Worm (Caenorhabditis elegans) whole organism, L4 larva: ENCODE data around the gene CD4.8.

Source experiments
- F26F4.8 ChIP-seq: fragments of 200-800 bp; sonication (Bioruptor generic); conservative IDR thresholded peaks from 2 replicates; pipeline ENCODE4 v1.3.6; 2022; ENCODE audit warnings: missing genetic modification characterization, missing compliant biosample characterization
- F37D6.2 ChIP-seq: sonication (generic microtip); optimal IDR thresholded peaks from 2 replicates; lab custom pipeline; 2016; ENCODE audit warnings: mild to moderate bottlenecking, missing genetic modification characterization, missing compliant biosample characterization
- F49E8.2 ChIP-seq: sonication (generic microtip); optimal IDR thresholded peaks from 2 replicates; lab custom pipeline; 2016; ENCODE audit warnings: missing compliant biosample characterization, mild to moderate bottlenecking, missing genetic modification characterization, borderline replicate concordance
- T26A8.4 ChIP-seq: fragments of 200-800 bp; sonication (Bioruptor generic); IDR thresholded peaks from 2 replicates; pipeline ENCODE4 v1.3.6; 2022; ENCODE audit warnings: missing genetic modification characterization, missing compliant biosample characterization
- Y48G9A.11 ChIP-seq: fragments of 200-800 bp; sonication (Bioruptor generic); IDR thresholded peaks from 2 replicates; pipeline ENCODE4 v1.3.6; 2022; ENCODE audit warnings: missing genetic modification reagents, missing genetic modification characterization, missing compliant biosample characterization
- aha-1 ChIP-seq: fragments of 150-350 bp; peaks from one replicate; lab custom pipeline; 2014; ENCODE audit warnings: missing biosample characterization, missing genetic modification characterization
- arid-1 ChIP-seq: fragments of 200-800 bp; sonication (Bioruptor generic); conservative IDR thresholded peaks from 2 replicates; pipeline ENCODE4 v1.3.6; 2022; ENCODE audit warnings: missing genetic modification reagents, missing genetic modification characterization, missing compliant biosample characterization
- ceh-20 ChIP-seq: fragments of 200-800 bp; sonication (Bioruptor generic); IDR thresholded peaks from 2 replicates; pipeline ENCODE4 v1.3.6; 2022; ENCODE audit warnings: missing genetic modification reagents, missing genetic modification characterization, missing compliant biosample characterization
- ctbp-1 ChIP-seq: fragments of 200-800 bp; sonication (Bioruptor generic); IDR thresholded peaks from 2 replicates; pipeline ENCODE4 v1.3.6; 2022; ENCODE audit warnings: missing genetic modification reagents, missing genetic modification characterization, missing compliant biosample characterization
- daf-12 ChIP-seq: fragments of 150-350 bp; optimal IDR thresholded peaks from 2 replicates; lab custom pipeline; 2014; ENCODE audit warnings: missing biosample characterization, missing genetic modification reagents, missing genetic modification characterization
- daf-19 ChIP-seq: fragments of 200-800 bp; sonication (Bioruptor generic); conservative IDR thresholded peaks from 2 replicates; pipeline ENCODE4 v1.3.6; 2022; ENCODE audit warnings: missing genetic modification characterization, missing compliant biosample characterization
- daf-8 ChIP-seq: fragments of 200-800 bp; sonication (Bioruptor generic); IDR thresholded peaks from 2 replicates; pipeline ENCODE4 v1.3.6; 2022; ENCODE audit warnings: missing genetic modification characterization, missing compliant biosample characterization
- dmd-6 ChIP-seq: fragments of 200-800 bp; sonication (Bioruptor generic); IDR thresholded peaks from 2 replicates; pipeline ENCODE4 v1.3.6; 2022; ENCODE audit warnings: missing genetic modification reagents, missing genetic modification characterization, missing compliant biosample characterization
- dmd-8 ChIP-seq: fragments of 200-800 bp; sonication (Bioruptor generic); IDR thresholded peaks from 2 replicates; pipeline ENCODE4 v1.3.6; 2022; ENCODE audit warnings: missing genetic modification characterization, missing compliant biosample characterization
- dpl-1 ChIP-seq: fragments of 150-350 bp; optimal IDR thresholded peaks from 2 replicates; lab custom pipeline; 2014; ENCODE audit warnings: missing biosample characterization, missing genetic modification reagents, missing genetic modification characterization
- dve-1 ChIP-seq: sonication (generic microtip); optimal IDR thresholded peaks from 2 replicates; lab custom pipeline; 2017; ENCODE audit warnings: antibody characterized with exemption, mild to moderate bottlenecking, missing genetic modification characterization, missing compliant biosample characterization; ENCODE audit not compliant: insufficient read depth
- egl-43 ChIP-seq: fragments of 200-800 bp; sonication (Bioruptor generic); IDR thresholded peaks from 2 replicates; pipeline ENCODE4 v1.3.6; 2022; ENCODE audit warnings: missing genetic modification reagents, missing genetic modification characterization, missing compliant biosample characterization
- hif-1 ChIP-seq, 2 experiments: sonication (generic microtip); optimal IDR thresholded peaks; 2 replicates each; lab custom pipeline; 2016 to 2017; ENCODE audit warnings: missing compliant biosample characterization in 2 of 2, missing genetic modification characterization in 2 of 2, missing genetic modification reagents in 2 of 2, missing genotype in 2 of 2, mild to moderate bottlenecking in 1 of 2
- hlh-30 ChIP-seq: sonication (generic microtip); optimal IDR thresholded peaks from 2 replicates; lab custom pipeline; 2017; ENCODE audit warnings: antibody characterized with exemption, mild to moderate bottlenecking, missing genetic modification characterization, missing compliant biosample characterization; ENCODE audit not compliant: insufficient read depth
- lim-7 ChIP-seq: fragments of 200-800 bp; sonication (Bioruptor generic); IDR thresholded peaks from 2 replicates; pipeline ENCODE4 v1.3.6; 2022; ENCODE audit warnings: missing genetic modification characterization, missing compliant biosample characterization
- lin-1 ChIP-seq: fragments of 200-800 bp; sonication (Bioruptor generic); IDR thresholded peaks from 2 replicates; pipeline ENCODE4 v1.3.6; 2022; ENCODE audit warnings: missing genetic modification reagents, missing genetic modification characterization, missing compliant biosample characterization
- lin-13 ChIP-seq: fragments of 150-350 bp; optimal IDR thresholded peaks from 2 replicates; lab custom pipeline; 2014; ENCODE audit warnings: missing biosample characterization, missing genetic modification reagents, missing genetic modification characterization
- lin-15B ChIP-seq: fragments of 150-350 bp; sonication (generic microtip); optimal IDR thresholded peaks from 3 replicates; lab custom pipeline; 2014; ENCODE audit warnings: missing biosample characterization, missing genetic modification characterization
- lin-38 ChIP-seq: fragments of 200-800 bp; sonication (Bioruptor generic); IDR thresholded peaks from 2 replicates; pipeline ENCODE4 v1.3.6; 2022; ENCODE audit warnings: missing genetic modification reagents, missing genetic modification characterization, missing compliant biosample characterization
- lin-39 ChIP-seq: fragments of 150-350 bp; optimal IDR thresholded peaks from 2 replicates; lab custom pipeline; 2014; ENCODE audit warnings: missing biosample characterization, missing genetic modification reagents, missing genetic modification characterization
- lsy-2 ChIP-seq, 2 experiments: fragments of 150-350 bp in 1 of 2; sonication (generic microtip) in 1 of 2; optimal IDR thresholded peaks; 2 replicates each; lab custom pipeline; 2014 to 2017; ENCODE audit warnings: missing biosample characterization in 2 of 2, missing genetic modification characterization in 2 of 2
- mes-2 ChIP-seq: sonication (generic microtip); optimal IDR thresholded peaks from 2 replicates; lab custom pipeline; 2016; ENCODE audit warnings: missing genotype, mild to moderate bottlenecking, missing genetic modification characterization, missing compliant biosample characterization; ENCODE audit not compliant: poor library complexity, severe bottlenecking
- mxl-2 ChIP-seq: fragments of 200-800 bp; sonication (Bioruptor generic); conservative IDR thresholded peaks from 2 replicates; pipeline ENCODE4 v1.3.6; 2022; ENCODE audit warnings: missing genetic modification reagents, missing genetic modification characterization, missing compliant biosample characterization
- mxl-3 ChIP-seq: fragments of 200-800 bp; sonication (Bioruptor generic); optimal IDR thresholded peaks from 2 replicates; lab custom pipeline; 2018; ENCODE audit warnings: mild to moderate bottlenecking, missing genetic modification characterization, missing compliant biosample characterization
- nhr-10 ChIP-seq: fragments of 150-350 bp; optimal IDR thresholded peaks from 2 replicates; lab custom pipeline; 2014; ENCODE audit warnings: missing biosample characterization, missing genetic modification characterization
- nhr-102 ChIP-seq: sonication (generic microtip); optimal IDR thresholded peaks from 2 replicates; lab custom pipeline; 2016; ENCODE audit warnings: mild to moderate bottlenecking, missing genetic modification characterization, moderate library complexity, missing compliant biosample characterization
- nhr-11 ChIP-seq: fragments of 150-350 bp; optimal IDR thresholded peaks from 2 replicates; lab custom pipeline; 2014; ENCODE audit warnings: missing biosample characterization, missing genetic modification characterization
- nhr-111 ChIP-seq: fragments of 200-800 bp; sonication (Bioruptor generic); optimal IDR thresholded peaks from 2 replicates; lab custom pipeline; 2018; ENCODE audit warnings: mild to moderate bottlenecking, missing genetic modification characterization, missing compliant biosample characterization
- nhr-28 ChIP-seq: fragments of 150-350 bp; optimal IDR thresholded peaks from 2 replicates; lab custom pipeline; 2014; ENCODE audit warnings: missing biosample characterization, missing genetic modification characterization
- nhr-41 ChIP-seq: fragments of 200-800 bp; sonication (Bioruptor generic); IDR thresholded peaks from 2 replicates; pipeline ENCODE4 v1.3.6; 2022; ENCODE audit warnings: missing genetic modification reagents, missing genetic modification characterization, missing compliant biosample characterization
- nhr-42 ChIP-seq: fragments of 200-800 bp; sonication (Bioruptor generic); IDR thresholded peaks from 2 replicates; pipeline ENCODE4 v1.3.6; 2022; ENCODE audit warnings: missing genetic modification characterization, missing compliant biosample characterization
- nhr-48 ChIP-seq: sonication (generic microtip); optimal IDR thresholded peaks from 2 replicates; lab custom pipeline; 2016; ENCODE audit warnings: mild to moderate bottlenecking, missing genetic modification characterization, missing compliant biosample characterization
- nhr-6 ChIP-seq: fragments of 150-350 bp; optimal IDR thresholded peaks from 2 replicates; lab custom pipeline; 2014; ENCODE audit warnings: missing biosample characterization, missing genetic modification characterization
- nhr-76 ChIP-seq: fragments of 150-350 bp; optimal IDR thresholded peaks from 2 replicates; lab custom pipeline; 2014; ENCODE audit warnings: missing biosample characterization, missing genetic modification characterization
- nhr-77 ChIP-seq: fragments of 150-350 bp; optimal IDR thresholded peaks from 2 replicates; lab custom pipeline; 2014; ENCODE audit warnings: missing biosample characterization, missing genetic modification characterization
- pha-4 ChIP-seq, 2 experiments: fragments of 150-350 bp in 1 of 2; fragments of 200-800 bp in 1 of 2; sonication (Bioruptor generic) in 1 of 2; IDR thresholded peaks in 1 of 2; optimal IDR thresholded peaks in 1 of 2; 2 replicates each; pipeline versions ENCODE4 v1.3.6 to Lab custom; 2014 to 2022; ENCODE audit warnings: missing genetic modification characterization in 2 of 2, missing genetic modification reagents in 2 of 2, missing biosample characterization in 1 of 2, missing compliant biosample characterization in 1 of 2
- php-3 ChIP-seq: fragments of 200-800 bp; sonication (Bioruptor generic); IDR thresholded peaks from 2 replicates; pipeline ENCODE4 v1.3.6; 2022; ENCODE audit warnings: missing genetic modification reagents, missing genetic modification characterization, missing compliant biosample characterization
- rbr-2 ChIP-seq: sonication (generic microtip); optimal IDR thresholded peaks from 2 replicates; lab custom pipeline; 2016; ENCODE audit warnings: missing genotype, missing genetic modification characterization, missing compliant biosample characterization
- spr-3 ChIP-seq: fragments of 200-800 bp; sonication (Bioruptor generic); optimal IDR thresholded peaks from 2 replicates; lab custom pipeline; 2018; ENCODE audit warnings: mild to moderate bottlenecking, missing genetic modification characterization, missing compliant biosample characterization
- vab-7 ChIP-seq: fragments of 200-800 bp; sonication (Bioruptor generic); IDR thresholded peaks from 2 replicates; pipeline ENCODE4 v1.3.6; 2022; ENCODE audit warnings: missing genetic modification reagents, missing genetic modification characterization, missing compliant biosample characterization
- zag-1 ChIP-seq: fragments of 150-350 bp; optimal IDR thresholded peaks from 2 replicates; lab custom pipeline; 2014; ENCODE audit warnings: missing biosample characterization, missing genetic modification characterization
- zfp-2 ChIP-seq: sonication (generic microtip); optimal IDR thresholded peaks from 2 replicates; lab custom pipeline; 2016; ENCODE audit warnings: mild to moderate bottlenecking, missing genetic modification characterization, missing compliant biosample characterization
- zfp-3 ChIP-seq: fragments of 200-800 bp; sonication (Bioruptor generic); conservative IDR thresholded peaks from 2 replicates; pipeline ENCODE4 v1.3.6; 2022; ENCODE audit warnings: missing genetic modification reagents, missing genetic modification characterization, missing compliant biosample characterization
- zip-2 ChIP-seq: fragments of 150-350 bp; optimal IDR thresholded peaks from 2 replicates; lab custom pipeline; 2014; ENCODE audit warnings: missing biosample characterization, missing genetic modification characterization
- ztf-7 ChIP-seq: fragments of 150-350 bp; optimal IDR thresholded peaks from 2 replicates; lab custom pipeline; 2014; ENCODE audit warnings: missing biosample characterization, missing genetic modification characterization

The CD4.8 gene

ce11 chrV:5576008-5576407, 25.2 kb downstream of the CD4.8 start:
- peak; percentile 98 for TF ChIP-seq nhr-28
- no peak for TF ChIP-seq nhr-111
- 0 out of 2 replicates have a peak, but pooled peaks have one; percentile 10 for TF ChIP-seq ctbp-1 (GFP tag; lab: Robert Waterston, UW)
- no peak for TF ChIP-seq vab-7 (GFP tag; lab: Robert Waterston, UW)
- TF ChIP-seq F37D6.2 (tag; lab: Kevin White, UChicago): no peak
- no peak for TF ChIP-seq zag-1
- TF ChIP-seq nhr-42 (GFP tag; lab: Robert Waterston, UW): peak; percentile 60; the same call in 1 of the 2 replicates
- TF ChIP-seq lim-7 (GFP tag; lab: Robert Waterston, UW): no peak
- peak; percentile 92 for TF ChIP-seq zip-2 (tag; lab: Kevin White, UChicago)
- 0 out of 2 replicates have a peak, but pooled peaks have one; percentile 25 for TF ChIP-seq php-3 (GFP tag; lab: Robert Waterston, UW)
- TF ChIP-seq mxl-2 (GFP tag; lab: Robert Waterston, UW): no peak
- TF ChIP-seq ceh-20 (GFP tag; lab: Robert Waterston, UW): no peak
- no peak for TF ChIP-seq nhr-76
- TF ChIP-seq dmd-8 (GFP tag; lab: Robert Waterston, UW): peak; percentile 68; the same call in 1 of the 2 replicates
- TF ChIP-seq F26F4.8: no peak
- no peak for TF ChIP-seq F49E8.2 (tag; lab: Kevin White, UChicago)
- peak; percentile 64; the same call in 1 of the 2 replicates for TF ChIP-seq lin-1
- peak; percentile 17 for TF ChIP-seq hlh-30
- TF ChIP-seq nhr-6 (tag; lab: Kevin White, UChicago): peak; percentile 9
- no peak for TF ChIP-seq daf-12
- peak; percentile 54 for TF ChIP-seq lin-38 (GFP tag; lab: Robert Waterston, UW)
- TF ChIP-seq Y48G9A.11 (GFP tag; lab: Robert Waterston, UW): no peak
- no peak for TF ChIP-seq nhr-11 (tag; lab: Kevin White, UChicago)
- peak; percentile 80 for TF ChIP-seq T26A8.4
- TF ChIP-seq nhr-77 (tag; lab: Kevin White, UChicago): peak; percentile 25
- TF ChIP-seq rbr-2 (tag; lab: Kevin White, UChicago): peak; percentile 36
- TF ChIP-seq daf-8 (GFP tag; lab: Robert Waterston, UW): no peak
- no peak; the same call in 1 of the 2 replicates for TF ChIP-seq pha-4 (GFP tag; IDR thresholded peaks at IDR 0.05; lab: Robert Waterston, UW)
- TF ChIP-seq pha-4 (tag; optimal IDR thresholded peaks at IDR 0.05; lab: Kevin White, UChicago): peak; percentile 61
- TF ChIP-seq nhr-48 (tag; lab: Kevin White, UChicago): peak; percentile 55
- 0 out of 2 replicates have a peak, but pooled peaks have one; percentile 56 for TF ChIP-seq daf-19 (GFP tag; lab: Robert Waterston, UW)
- no peak for TF ChIP-seq zfp-2
- no peak for TF ChIP-seq zfp-3 (GFP tag; lab: Robert Waterston, UW)
- peak; percentile 57 for TF ChIP-seq mes-2 (tag; lab: Kevin White, UChicago)
- peak; percentile 98 for TF ChIP-seq aha-1 (tag; lab: Kevin White, UChicago)
- peak in 1 of 2 experiments; percentile 59 for TF ChIP-seq hif-1 (tag; optimal IDR thresholded peaks at IDR 0.05; lab: Kevin White, UChicago)
- TF ChIP-seq arid-1 (GFP tag; lab: Robert Waterston, UW): peak; percentile 54; the same call in 1 of the 2 replicates
- TF ChIP-seq egl-43 (GFP tag; lab: Robert Waterston, UW): 0 out of 2 replicates have a peak, but pooled peaks have one; percentile 63
- no peak for TF ChIP-seq nhr-10 (tag; lab: Kevin White, UChicago)
- no peak for TF ChIP-seq lin-15B
- peak in 1 of 2 experiments; percentile 79 for TF ChIP-seq lsy-2 (tag; optimal IDR thresholded peaks at IDR 0.05; lab: Kevin White, UChicago)
- no peak for TF ChIP-seq lin-39 (tag; lab: Kevin White, UChicago)
- TF ChIP-seq dve-1 (tag; lab: Kevin White, UChicago): peak; percentile 96
- peak; percentile 47 for TF ChIP-seq dpl-1 (GFP tag; lab: Kevin White, UChicago)
- TF ChIP-seq nhr-102 (tag; lab: Kevin White, UChicago): peak; percentile 60
- peak; percentile 76 for TF ChIP-seq dmd-6
- peak; percentile 23 for TF ChIP-seq lin-13 (GFP tag; lab: Kevin White, UChicago)
- peak; percentile 35 for TF ChIP-seq mxl-3
- peak; percentile 58 for TF ChIP-seq ztf-7
- TF ChIP-seq spr-3 (GFP tag; lab: Kevin White, UChicago): no peak
- 0 out of 2 replicates have a peak, but pooled peaks have one; percentile 33 for TF ChIP-seq nhr-41 (GFP tag; lab: Robert Waterston, UW)
